Fruit fly (Drosophila melanogaster): ENCODE data around the gene Nmd3.
A peak's percentile ranks its signal among the peaks of the same experiment; 100 is the strongest.

Gene Nmd3

dm6 chrX:2136831-2137452 is 47.5 kb downstream of the Nmd3 start (continued):
- TF ChIP-seq CG18262 (tag; optimal IDR thresholded peaks at IDR 0.05): peak; percentile 100
- TF ChIP-seq CG18476 (GFP tag; optimal IDR thresholded peaks at IDR 0.05): peak; percentile 99
- peak; percentile 100 for TF ChIP-seq CG12942 (GFP tag; optimal IDR thresholded peaks at IDR 0.05)
- TF ChIP-seq CG4707 (GFP tag; optimal IDR thresholded peaks at IDR 0.05): peak; percentile 99
- 0 out of 3 replicates have a peak, but pooled peaks have one; percentile 39 for TF ChIP-seq CG16813 (GFP tag; IDR thresholded peaks at IDR 0.05; ENCODE audit: partially characterized antibody)
- no peak for TF ChIP-seq hbn (GFP tag; IDR thresholded peaks at IDR 0.05; ENCODE audit: partially characterized antibody)
- peak; percentile 99 for TF ChIP-seq Poxn (GFP tag; IDR thresholded peaks at IDR 0.05)
- no peak for TF ChIP-seq unc-4 (GFP tag; IDR thresholded peaks at IDR 0.05; ENCODE audit: partially characterized antibody)
- peak; percentile 100 for TF ChIP-seq NC2β (GFP tag; optimal IDR thresholded peaks at IDR 0.05)
- peak; percentile 100 for TF ChIP-seq tin (GFP tag; optimal IDR thresholded peaks at IDR 0.05)
- TF ChIP-seq Bdp1 (GFP tag; optimal IDR thresholded peaks at IDR 0.05): peak; percentile 97
- TF ChIP-seq peb (GFP tag; IDR thresholded peaks at IDR 0.05): peak; percentile 100
- peak; percentile 100 for TF ChIP-seq CG8944 (GFP tag; optimal IDR thresholded peaks at IDR 0.05)
- TF ChIP-seq Sin3A (optimal IDR thresholded peaks at IDR 0.05): no peak
- TF ChIP-seq CG15269 (tag; optimal IDR thresholded peaks at IDR 0.05): peak; percentile 100
- TF ChIP-seq CG8478 (optimal IDR thresholded peaks at IDR 0.05): peak; percentile 95
- peak; percentile 100 for TF ChIP-seq CG11247 (GFP tag; IDR thresholded peaks at IDR 0.05)
- TF ChIP-seq CG13424 (tag; optimal IDR thresholded peaks at IDR 0.05): peak; percentile 100
- TF ChIP-seq Gug (GFP tag; IDR thresholded peaks at IDR 0.05): peak; percentile 100
- no peak for TF ChIP-seq inv (GFP tag; IDR thresholded peaks at IDR 0.05; ENCODE audit: partially characterized antibody)
- TF ChIP-seq zfh1 (GFP tag; IDR thresholded peaks at IDR 0.05): peak; percentile 100
- TF ChIP-seq Stat92E (GFP tag; optimal IDR thresholded peaks at IDR 0.05): peak in 1 of 3 experiments; percentile 99
- TF ChIP-seq Ets97D (GFP tag; optimal IDR thresholded peaks at IDR 0.05): peak; percentile 97
- peak; percentile 99 for TF ChIP-seq tio (GFP tag; optimal IDR thresholded peaks at IDR 0.05)
- peak; percentile 99 for TF ChIP-seq CG15601 (tag; optimal IDR thresholded peaks at IDR 0.05)
- TF ChIP-seq Hr78 (GFP tag; optimal IDR thresholded peaks at IDR 0.05): peak in 1 of 2 experiments; percentile 95
- TF ChIP-seq sob (GFP tag; IDR thresholded peaks at IDR 0.05): peak; percentile 100
- peak; percentile 90 for TF ChIP-seq Sry-δ (GFP tag; optimal IDR thresholded peaks at IDR 0.05)
- peak; percentile 100 for TF ChIP-seq gce (GFP tag; IDR thresholded peaks at IDR 0.05)
- TF ChIP-seq pho (GFP tag; optimal IDR thresholded peaks at IDR 0.05): peak; percentile 100
- TF ChIP-seq CG32772 (GFP tag; IDR thresholded peaks at IDR 0.05): peak; percentile 100
- peak; percentile 42 for TF ChIP-seq BEAF-32 (GFP tag; optimal IDR thresholded peaks at IDR 0.05)
- peak; percentile 96 for TF ChIP-seq grn (GFP tag; optimal IDR thresholded peaks at IDR 0.05)
- peak; percentile 100 for TF ChIP-seq CG14667 (GFP tag; IDR thresholded peaks at IDR 0.05)
- peak; percentile 100 for TF ChIP-seq bcd (GFP tag; optimal IDR thresholded peaks at IDR 0.05)
- TF ChIP-seq CG7839 (tag; optimal IDR thresholded peaks at IDR 0.05): peak; percentile 100
- peak; percentile 100 for TF ChIP-seq disco-r (GFP tag; optimal IDR thresholded peaks at IDR 0.05)
- TF ChIP-seq CG33557 (GFP tag; optimal IDR thresholded peaks at IDR 0.05): peak; percentile 100
- TF ChIP-seq Hr51 (GFP tag; optimal IDR thresholded peaks at IDR 0.05): peak; percentile 100
- TF ChIP-seq vvl (GFP tag; IDR thresholded peaks at IDR 0.05): peak; percentile 100
- TF ChIP-seq CG8281 (tag; optimal IDR thresholded peaks at IDR 0.05): peak; percentile 97
- TF ChIP-seq CG16779 (GFP tag; IDR thresholded peaks at IDR 0.05): peak; percentile 100
- peak; percentile 94 for TF ChIP-seq CG9437 (GFP tag; optimal IDR thresholded peaks at IDR 0.05)
- peak; percentile 100 for TF ChIP-seq CG11723 (GFP tag; optimal IDR thresholded peaks at IDR 0.05)
- peak; percentile 100 for TF ChIP-seq CG10209 (GFP tag; optimal IDR thresholded peaks at IDR 0.05)
- no peak for TF ChIP-seq hkb (optimal IDR thresholded peaks at IDR 0.05)
- peak; percentile 100 for TF ChIP-seq hkb (GFP tag; IDR thresholded peaks at IDR 0.05)
- TF ChIP-seq ATbp (GFP tag; optimal IDR thresholded peaks at IDR 0.05): peak; percentile 100
- TF ChIP-seq ind (GFP tag; optimal IDR thresholded peaks at IDR 0.05): peak; percentile 100
- peak; percentile 29 for TF ChIP-seq yki (optimal IDR thresholded peaks at IDR 0.05)

Data from whole organism, embryonic.